Worm (Caenorhabditis elegans): ENCODE measurements around the gene far-4.

DNA sequence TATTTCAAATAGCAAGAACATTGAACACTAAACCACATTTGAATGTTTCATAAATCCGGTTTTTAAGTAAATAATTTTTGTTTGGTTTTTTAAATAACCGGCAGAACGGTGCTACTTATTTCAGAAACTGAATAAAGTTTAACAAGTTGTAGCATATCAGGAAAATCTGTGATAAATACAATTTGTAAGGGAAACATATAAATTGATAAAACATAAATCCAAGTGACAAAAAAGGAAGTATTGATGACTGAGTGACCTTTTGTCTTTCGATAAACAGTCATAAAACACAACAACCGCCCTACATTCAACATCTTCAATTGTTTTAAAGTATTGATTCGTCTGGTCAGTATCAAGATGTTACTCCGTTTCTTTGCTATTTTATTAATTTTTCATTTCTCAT, 4.2 kb downstream of the far-4 start, which contains the start of gene far-5:
- TF ChIP-seq snpc-4 (tag; optimal IDR thresholded peaks at IDR 0.05), result no peak
- TF ChIP-seq sptf-1 (tag; optimal IDR thresholded peaks at IDR 0.05), result no peak
- no peak for TF ChIP-seq nhr-76 (tag; optimal IDR thresholded peaks at IDR 0.05)
- no peak for TF ChIP-seq elt-1 (tag; optimal IDR thresholded peaks at IDR 0.05; ENCODE audit: borderline replicate concordance, insufficient read depth)
- TF ChIP-seq nhr-237 (tag; optimal IDR thresholded peaks at IDR 0.05), result no peak
- TF ChIP-seq ceh-43 (GFP tag; optimal IDR thresholded peaks at IDR 0.05), result no peak
- TF ChIP-seq blmp-1 (tag; optimal IDR thresholded peaks at IDR 0.05), result no peak
- TF ChIP-seq ztf-11 (tag; optimal IDR thresholded peaks at IDR 0.05), result no peak
- no peak for TF ChIP-seq ham-2 (GFP tag; optimal IDR thresholded peaks at IDR 0.05)
- no peak for TF ChIP-seq sem-2 (GFP tag; optimal IDR thresholded peaks at IDR 0.05)
